Fruit fly (Drosophila melanogaster): ENCODE measurements around the gene CG32225.

Gene CG32225

dm6 chr3L:20296797-20297196 is 9.3 kb downstream of the CG32225 start, which contains the start of gene FRG1:
Gene FRG1, minus strand, starts transcription at chr3L:20296971.
- no peak for TF ChIP-seq CG12768 (GFP tag; optimal IDR thresholded peaks at IDR 0.05)
- no peak for TF ChIP-seq ovo (GFP tag; optimal IDR thresholded peaks at IDR 0.05)
- TF ChIP-seq bab1 (GFP tag; optimal IDR thresholded peaks at IDR 0.05) = no peak
- TF ChIP-seq pad (GFP tag; optimal IDR thresholded peaks at IDR 0.05) = no peak
- no peak for TF ChIP-seq cnc (optimal IDR thresholded peaks at IDR 0.05)
- no peak for TF ChIP-seq CG14711 (tag; optimal IDR thresholded peaks at IDR 0.05)
- TF ChIP-seq cic (GFP tag; optimal IDR thresholded peaks at IDR 0.05) = no peak
- TF ChIP-seq CG11617 (GFP tag; optimal IDR thresholded peaks at IDR 0.05) = no peak
- no peak for TF ChIP-seq tj (GFP tag; optimal IDR thresholded peaks at IDR 0.05)
- TF ChIP-seq kay (GFP tag; ENCODE audit: borderline replicate concordance) = no peak

dm6 chr3L:20295095-20295494 is 11.0 kb downstream of the CG32225 start, which contains the start of gene gogo:
Gene gogo, minus strand, starts transcription at chr3L:20295133.
- TF ChIP-seq cnc (optimal IDR thresholded peaks at IDR 0.05) = no peak

- TF ChIP-seq kay (GFP tag; ENCODE audit: borderline replicate concordance) = no peak
- no peak for TF ChIP-seq CG7101 (tag; optimal IDR thresholded peaks at IDR 0.05)
- no peak for TF ChIP-seq Crg-1 (GFP tag; optimal IDR thresholded peaks at IDR 0.05)
- TF ChIP-seq CG11617 (GFP tag; optimal IDR thresholded peaks at IDR 0.05) = no peak
- no peak for TF ChIP-seq CG1620 (GFP tag; optimal IDR thresholded peaks at IDR 0.05)
- no peak for TF ChIP-seq Mnt (GFP tag; optimal IDR thresholded peaks at IDR 0.05)
- TF ChIP-seq Hr96 (GFP tag; optimal IDR thresholded peaks at IDR 0.05) = no peak
Measured at dm6 chr3L:20287046-20287445, 19.0 kb downstream of the CG32225 start.

dm6 chr3L:20281254-20281653 is 24.8 kb downstream of the CG32225 start:
- TF ChIP-seq bab1 (GFP tag; optimal IDR thresholded peaks at IDR 0.05) (no peak), CG7101 (tag; optimal IDR thresholded peaks at IDR 0.05) (no peak), CG5204 (GFP tag; optimal IDR thresholded peaks at IDR 0.05) (no peak), Hr96 (GFP tag; optimal IDR thresholded peaks at IDR 0.05) (no peak), tj (GFP tag; optimal IDR thresholded peaks at IDR 0.05) (no peak), CG1620 (GFP tag; optimal IDR thresholded peaks at IDR 0.05) (no peak), Crg-1 (GFP tag; optimal IDR thresholded peaks at IDR 0.05) (no peak), Mnt (GFP tag; optimal IDR thresholded peaks at IDR 0.05) (no peak), CG14711 (tag; optimal IDR thresholded peaks at IDR 0.05) (no peak)

dm6 chr3L:20276615-20277014 is 29.5 kb downstream of the CG32225 start:
- TF ChIP-seq kay (GFP tag; ENCODE audit: borderline replicate concordance) (no peak), Hr96 (GFP tag; optimal IDR thresholded peaks at IDR 0.05) (no peak), Crg-1 (GFP tag; optimal IDR thresholded peaks at IDR 0.05) (no peak), CG1620 (GFP tag; optimal IDR thresholded peaks at IDR 0.05) (no peak), CG33017 (tag; optimal IDR thresholded peaks at IDR 0.05) (no peak), Clk (GFP tag; optimal IDR thresholded peaks at IDR 0.05) (no peak)

dm6 chr3L:20275886-20276285 is 30.2 kb downstream of the CG32225 start:
- TF ChIP-seq Hr96 (GFP tag; optimal IDR thresholded peaks at IDR 0.05) = no peak
- TF ChIP-seq CG11617 (GFP tag; optimal IDR thresholded peaks at IDR 0.05) = no peak
- no peak for TF ChIP-seq cic (GFP tag; optimal IDR thresholded peaks at IDR 0.05)
- no peak for TF ChIP-seq Clk (GFP tag; optimal IDR thresholded peaks at IDR 0.05)
- TF ChIP-seq CG14711 (tag; optimal IDR thresholded peaks at IDR 0.05) = no peak
- TF ChIP-seq CG7045 (GFP tag; optimal IDR thresholded peaks at IDR 0.05) = no peak
- TF ChIP-seq kay (GFP tag; ENCODE audit: borderline replicate concordance) = no peak
- TF ChIP-seq Crg-1 (GFP tag; optimal IDR thresholded peaks at IDR 0.05) = no peak
- TF ChIP-seq cnc (optimal IDR thresholded peaks at IDR 0.05) = no peak
- no peak for TF ChIP-seq pad (GFP tag; optimal IDR thresholded peaks at IDR 0.05)
- TF ChIP-seq ovo (GFP tag; optimal IDR thresholded peaks at IDR 0.05) = no peak
- TF ChIP-seq CG33017 (tag; optimal IDR thresholded peaks at IDR 0.05) = no peak
- TF ChIP-seq CG5204 (GFP tag; optimal IDR thresholded peaks at IDR 0.05) = no peak
- TF ChIP-seq Mnt (GFP tag; optimal IDR thresholded peaks at IDR 0.05) = no peak
- TF ChIP-seq toe (GFP tag; optimal IDR thresholded peaks at IDR 0.05) = no peak
- TF ChIP-seq CG1620 (GFP tag; optimal IDR thresholded peaks at IDR 0.05) = no peak
- TF ChIP-seq bab1 (GFP tag; optimal IDR thresholded peaks at IDR 0.05) = no peak
- no peak for TF ChIP-seq CG12768 (GFP tag; optimal IDR thresholded peaks at IDR 0.05)

- TF ChIP-seq cnc (optimal IDR thresholded peaks at IDR 0.05) = no peak
- TF ChIP-seq CG12768 (GFP tag; optimal IDR thresholded peaks at IDR 0.05) = no peak
- no peak for TF ChIP-seq bab1 (GFP tag; optimal IDR thresholded peaks at IDR 0.05)
- TF ChIP-seq toe (GFP tag; optimal IDR thresholded peaks at IDR 0.05) = no peak
- no peak for TF ChIP-seq Clk (GFP tag; optimal IDR thresholded peaks at IDR 0.05)
- no peak for TF ChIP-seq CG14711 (tag; optimal IDR thresholded peaks at IDR 0.05)
- no peak for TF ChIP-seq ovo (GFP tag; optimal IDR thresholded peaks at IDR 0.05)
- no peak for TF ChIP-seq CG1620 (GFP tag; optimal IDR thresholded peaks at IDR 0.05)
- TF ChIP-seq kay (GFP tag; ENCODE audit: borderline replicate concordance) = no peak
- TF ChIP-seq tj (GFP tag; optimal IDR thresholded peaks at IDR 0.05) = no peak
- no peak for TF ChIP-seq CG7101 (tag; optimal IDR thresholded peaks at IDR 0.05)
- no peak for TF ChIP-seq CG5204 (GFP tag; optimal IDR thresholded peaks at IDR 0.05)
- TF ChIP-seq Mnt (GFP tag; optimal IDR thresholded peaks at IDR 0.05) = no peak
- no peak for TF ChIP-seq CG33017 (tag; optimal IDR thresholded peaks at IDR 0.05)
- TF ChIP-seq CG11617 (GFP tag; optimal IDR thresholded peaks at IDR 0.05) = no peak
Measured at dm6 chr3L:20275235-20275634, 30.8 kb downstream of the CG32225 start, which contains the start of gene CG17122. Gene CG17122, minus strand, starts transcription at chr3L:20275335.
